Worm (Caenorhabditis elegans): Measurements from ENCODE around the gene F53C11.5.
A peak's percentile ranks its signal among the peaks of the same experiment; 100 is the strongest.

The F53C11.5 gene

DNA sequence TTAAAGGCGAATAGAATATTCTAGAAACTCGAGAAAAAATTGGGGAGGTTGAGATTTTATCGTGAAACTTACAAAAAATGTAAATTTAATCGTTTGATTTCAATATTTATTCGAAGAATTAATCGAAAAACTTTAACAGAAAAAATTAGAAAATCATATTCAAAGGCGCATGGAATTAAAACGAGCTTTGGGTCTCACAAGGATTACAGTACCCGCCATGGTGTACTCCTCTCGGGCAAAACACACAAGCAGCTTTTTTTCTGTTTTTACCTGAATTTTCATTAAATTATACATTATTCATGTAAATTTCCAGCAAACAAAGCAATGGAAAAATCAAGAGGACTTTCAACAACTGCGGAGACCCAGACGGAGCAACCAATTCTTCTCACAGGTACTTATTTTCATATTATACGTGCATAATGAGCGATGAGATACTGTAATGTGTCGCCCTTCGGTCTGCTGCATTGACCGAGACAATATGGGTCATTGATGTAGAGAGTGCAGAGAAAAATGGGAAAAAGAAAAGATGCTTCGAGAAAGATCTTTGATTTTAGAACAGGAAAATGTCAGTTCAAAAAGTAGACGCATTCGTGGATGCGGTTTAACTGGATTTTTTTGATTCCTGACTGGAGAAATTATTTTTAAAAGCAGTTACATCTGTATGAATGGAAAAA is at the start of gene F53C11.5, which contains the start of gene F53C11.4:
TSS of gene F53C11.5 (plus strand) at position 325 of the 674 bp plus-strand sequence.
TSS of gene F53C11.4 (minus strand) at position 128 of the 674 bp plus-strand sequence.
- peak; percentile 11 for TF ChIP-seq mep-1 (tag; optimal IDR thresholded peaks at IDR 0.05)
- peak; percentile 74 for TF ChIP-seq nhr-28 (tag; optimal IDR thresholded peaks at IDR 0.05)
- no peak for TF ChIP-seq daf-16 (GFP tag; optimal IDR thresholded peaks at IDR 0.05)
- TF ChIP-seq daf-16 (tag; optimal IDR thresholded peaks at IDR 0.05) = peak; percentile 85
- TF ChIP-seq T20F7.1 (GFP tag; optimal IDR thresholded peaks at IDR 0.05) = peak; percentile 19
- TF ChIP-seq nhr-6 (tag; optimal IDR thresholded peaks at IDR 0.05) = peak; percentile 78
- peak in 1 of 2 experiments; percentile 71 for TF ChIP-seq unc-62 (GFP tag; optimal IDR thresholded peaks at IDR 0.05 in 1 of 2)
- TF ChIP-seq unc-62 (tag; optimal IDR thresholded peaks at IDR 0.05) = no peak
- TF ChIP-seq mdl-1 (tag; optimal IDR thresholded peaks at IDR 0.05) = no peak
- no peak for TF ChIP-seq dpl-1 (GFP tag; optimal IDR thresholded peaks at IDR 0.05)
- TF ChIP-seq D1046.2 (GFP tag; IDR thresholded peaks at IDR 0.05) = no peak
- TF ChIP-seq ama-1 (optimal IDR thresholded peaks at IDR 0.05) = peak; percentile 51
- TF ChIP-seq lin-38 (GFP tag; IDR thresholded peaks at IDR 0.05) = 0 out of 2 replicates have a peak, but pooled peaks have one; percentile 31
- TF ChIP-seq zfp-2 (tag; optimal IDR thresholded peaks at IDR 0.05) = no peak
- TF ChIP-seq hmg-1.1 (GFP tag; IDR thresholded peaks at IDR 0.05) = 0 out of 2 replicates have a peak, but pooled peaks have one; percentile 12
- TF ChIP-seq aha-1 (tag) = no peak
- TF ChIP-seq nhr-48 (tag; optimal IDR thresholded peaks at IDR 0.05) = peak; percentile 67
- 0 out of 2 replicates have a peak, but pooled peaks have one; percentile 24 for TF ChIP-seq tra-1 (GFP tag; IDR thresholded peaks at IDR 0.05)
- no peak for TF ChIP-seq mxl-3 (GFP tag; optimal IDR thresholded peaks at IDR 0.05)
- TF ChIP-seq jun-1 (tag; optimal IDR thresholded peaks at IDR 0.05) = no peak
- no peak for TF ChIP-seq duxl-1 (tag; optimal IDR thresholded peaks at IDR 0.05; ENCODE audit: poor library complexity)
- TF ChIP-seq dmd-9 (GFP tag; IDR thresholded peaks at IDR 0.05) = no peak
- TF ChIP-seq hif-1 (tag; optimal IDR thresholded peaks at IDR 0.05) = peak in 1 of 2 experiments; percentile 79
- peak; percentile 3 for TF ChIP-seq unc-130 (GFP tag; optimal IDR thresholded peaks at IDR 0.05)
- no peak for TF ChIP-seq unc-39 (tag; optimal IDR thresholded peaks at IDR 0.05)
- TF ChIP-seq ceh-28 (tag; optimal IDR thresholded peaks at IDR 0.05) = no peak
- peak in 1 of 2 experiments; percentile 86 for TF ChIP-seq lsy-2 (tag; optimal IDR thresholded peaks at IDR 0.05)
- TF ChIP-seq dve-1 (tag; optimal IDR thresholded peaks at IDR 0.05; ENCODE audit: insufficient read depth) = peak; percentile 87
- TF ChIP-seq lin-29 (GFP tag; IDR thresholded peaks at IDR 0.05) = no peak
- no peak for TF ChIP-seq nhr-237 (tag; optimal IDR thresholded peaks at IDR 0.05)
- TF ChIP-seq dmd-6 (GFP tag; IDR thresholded peaks at IDR 0.05) = peak; percentile 69
- TF ChIP-seq rbr-2 (tag; optimal IDR thresholded peaks at IDR 0.05) = peak; percentile 9
- peak; percentile 77 for TF ChIP-seq hlh-11 (tag; optimal IDR thresholded peaks at IDR 0.05)
- TF ChIP-seq nhr-111 (GFP tag; optimal IDR thresholded peaks at IDR 0.05) = no peak
- peak; percentile 57 for TF ChIP-seq mes-2 (tag; optimal IDR thresholded peaks at IDR 0.05; ENCODE audit: poor library complexity, severe bottlenecking)
- TF ChIP-seq hlh-30 (tag; optimal IDR thresholded peaks at IDR 0.05; ENCODE audit: insufficient read depth) = peak; percentile 16

DNA sequence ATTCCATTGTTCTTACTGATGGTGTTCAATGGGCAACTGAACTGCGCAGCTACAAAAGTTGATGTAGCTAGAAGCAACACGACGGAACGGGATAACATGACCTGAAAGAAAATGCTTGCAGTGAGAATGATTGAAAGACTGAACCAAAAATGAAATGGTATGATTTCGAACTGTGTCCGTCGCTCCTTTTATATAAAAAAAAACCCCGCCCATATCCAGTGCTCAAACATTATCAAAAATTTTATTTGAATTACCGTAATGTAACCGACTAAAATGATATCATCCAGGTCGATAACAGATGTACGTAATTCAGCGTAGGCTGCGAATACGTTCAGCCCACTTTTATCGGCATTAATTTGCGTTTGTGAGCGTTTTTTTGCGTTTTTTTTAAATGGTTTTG is 49.0 kb upstream of the F53C11.5 start, which contains the start of gene irg-5:
TSS of gene irg-5 (minus strand) at position 101 of the 400 bp plus-strand sequence.
- no peak for TF ChIP-seq unc-130 (GFP tag; optimal IDR thresholded peaks at IDR 0.05)
- no peak for TF ChIP-seq nhr-237 (tag; optimal IDR thresholded peaks at IDR 0.05)
- no peak for TF ChIP-seq zfp-2 (tag; optimal IDR thresholded peaks at IDR 0.05)
- peak in 1 of 2 experiments; percentile 50 for TF ChIP-seq unc-62 (GFP tag; optimal IDR thresholded peaks at IDR 0.05 in 1 of 2)
- TF ChIP-seq unc-62 (tag; optimal IDR thresholded peaks at IDR 0.05) = no peak
- no peak for TF ChIP-seq lin-13 (GFP tag; optimal IDR thresholded peaks at IDR 0.05)

DNA sequence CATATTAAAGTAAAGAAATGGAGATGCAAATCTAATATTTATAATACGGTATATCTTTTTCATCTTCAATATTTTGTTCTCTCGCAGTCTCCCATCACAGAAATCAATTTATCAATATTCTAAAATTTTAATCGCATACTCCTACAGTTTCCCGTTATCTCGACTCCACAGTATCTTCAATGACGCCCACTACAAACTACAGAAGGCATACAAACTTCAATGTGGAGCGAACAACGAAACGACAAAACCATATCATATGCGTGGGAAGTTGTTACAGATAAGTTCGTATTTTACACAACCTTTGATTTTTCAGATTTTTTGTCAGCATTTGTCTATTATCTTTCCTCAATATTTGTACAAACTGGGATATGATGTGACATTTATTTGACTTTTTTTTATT is 47.4 kb upstream of the F53C11.5 start:
- TF ChIP-seq pqm-1 (tag; optimal IDR thresholded peaks at IDR 0.05) (peak; percentile 72), nhr-102 (tag; optimal IDR thresholded peaks at IDR 0.05) (peak; percentile 0), duxl-1 (tag; optimal IDR thresholded peaks at IDR 0.05; ENCODE audit: poor library complexity) (no peak), daf-16 (GFP tag; optimal IDR thresholded peaks at IDR 0.05) (no peak), daf-16 (tag; optimal IDR thresholded peaks at IDR 0.05) (peak; percentile 67), dve-1 (tag; optimal IDR thresholded peaks at IDR 0.05; ENCODE audit: insufficient read depth) (peak; percentile 81), dmd-6 (GFP tag; IDR thresholded peaks at IDR 0.05) (peak; percentile 38; the same call in 1 of the 2 replicates), jun-1 (tag; optimal IDR thresholded peaks at IDR 0.05) (no peak), lin-39 (tag; optimal IDR thresholded peaks at IDR 0.05) (no peak), nhr-237 (tag; optimal IDR thresholded peaks at IDR 0.05) (no peak), nhr-28 (tag; optimal IDR thresholded peaks at IDR 0.05) (peak; percentile 94), hlh-11 (tag; optimal IDR thresholded peaks at IDR 0.05) (peak; percentile 30), zfp-2 (tag; optimal IDR thresholded peaks at IDR 0.05) (no peak), ces-1 (GFP tag; optimal IDR thresholded peaks at IDR 0.05) (no peak)
